Fruit fly (Drosophila melanogaster): ENCODE data around the gene arm.

Gene arm

DNA sequence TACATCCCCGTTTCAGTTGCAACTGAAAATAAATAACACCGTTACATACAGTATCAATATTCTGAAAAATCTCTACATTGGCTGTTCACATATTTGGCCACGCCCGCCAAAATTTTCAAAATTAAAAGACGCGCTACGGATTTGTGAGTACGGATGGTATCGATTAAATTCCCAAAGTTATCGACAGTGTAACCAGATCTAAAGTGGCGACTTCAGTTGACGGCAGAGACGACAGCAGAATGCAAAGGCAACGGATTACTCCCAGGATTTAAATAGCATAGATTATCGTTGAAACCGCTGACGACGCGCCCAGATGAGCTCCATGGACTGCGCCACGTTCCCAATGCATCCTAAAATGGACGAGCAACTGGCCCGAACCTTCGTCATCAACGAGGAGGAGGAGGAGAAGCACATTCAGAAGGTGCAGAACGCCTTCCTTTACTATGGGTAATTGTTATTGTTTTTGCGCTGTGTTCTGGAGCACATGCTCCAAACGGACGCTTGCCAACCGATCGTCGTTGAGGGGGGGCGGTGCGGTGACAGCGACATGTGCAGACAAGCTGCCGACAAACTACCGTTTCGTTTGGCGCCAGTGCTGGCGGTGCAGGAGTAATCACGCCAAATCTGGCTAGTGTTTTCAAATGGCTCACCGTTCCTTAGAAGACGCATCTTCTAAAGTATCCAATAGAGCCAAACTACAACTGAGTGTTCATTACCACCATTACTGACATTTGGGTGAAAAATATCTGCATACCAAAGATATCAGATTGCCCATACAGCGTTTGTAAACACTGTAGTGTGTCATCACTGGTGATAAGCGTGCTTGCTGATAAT, 27.2 kb upstream of the arm start, which contains the start of gene CG11596:
Gene CG11596 (plus strand): TSS at position 211 of the 834 bp plus-strand sequence.
- peak; percentile 78 for TF ChIP-seq ovo (GFP tag; optimal IDR thresholded peaks at IDR 0.05)
- TF ChIP-seq pad (GFP tag; optimal IDR thresholded peaks at IDR 0.05), result peak; percentile 52
- TF ChIP-seq cic (GFP tag; optimal IDR thresholded peaks at IDR 0.05), result no peak
- TF ChIP-seq cnc (optimal IDR thresholded peaks at IDR 0.05), result no peak
- peak; percentile 30 for TF ChIP-seq bab1 (GFP tag; optimal IDR thresholded peaks at IDR 0.05)
- peak; percentile 34 for TF ChIP-seq CG11617 (GFP tag; optimal IDR thresholded peaks at IDR 0.05)
- no peak for TF ChIP-seq CG5204 (GFP tag; optimal IDR thresholded peaks at IDR 0.05)
- peak; percentile 56 for TF ChIP-seq tj (GFP tag; optimal IDR thresholded peaks at IDR 0.05)
- TF ChIP-seq CG7101 (tag; optimal IDR thresholded peaks at IDR 0.05), result peak; percentile 18
- peak; percentile 97 for TF ChIP-seq Mnt (GFP tag; optimal IDR thresholded peaks at IDR 0.05)

DNA sequence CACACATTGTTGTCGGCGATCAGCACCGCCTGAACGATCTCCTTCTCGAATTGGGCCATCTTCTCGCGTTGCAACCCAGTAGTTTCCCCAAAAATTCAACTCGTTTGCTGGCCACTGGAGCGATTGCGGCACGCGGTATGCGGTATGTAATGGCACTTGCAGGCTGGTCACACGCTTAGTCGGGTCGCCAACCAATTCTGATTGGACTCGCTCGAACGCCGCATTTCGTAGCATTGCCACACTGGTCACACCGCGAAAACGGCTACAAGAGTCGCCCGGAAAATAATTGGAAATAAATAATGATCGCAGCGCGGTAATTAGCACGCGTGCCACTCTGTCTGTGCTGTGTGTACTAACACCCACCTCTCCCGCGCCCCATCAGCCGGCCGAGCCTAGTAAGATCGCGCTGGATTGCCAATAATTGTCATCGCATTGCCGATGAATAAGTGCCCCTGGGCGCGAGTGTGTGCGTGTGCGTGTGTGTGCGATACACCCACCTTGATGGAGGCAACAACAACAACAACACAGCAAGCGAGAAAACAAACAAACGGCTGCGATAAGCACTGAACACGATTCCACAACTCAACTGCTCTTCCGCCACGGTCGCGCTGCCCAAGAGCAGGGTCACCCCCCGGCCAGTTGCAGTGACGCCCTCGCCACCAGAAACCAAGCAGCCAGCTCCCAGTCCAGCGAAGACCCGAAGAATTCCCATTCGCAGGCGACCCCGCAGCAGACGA, 22.5 kb upstream of the arm start, which contains the start of the genes eIF2Bepsilon and Ocrl:
Gene eIF2Bepsilon (minus strand): TSS at position 110 of the 737 bp plus-strand sequence.
Gene Ocrl (plus strand): TSS at position 217 of the 737 bp plus-strand sequence.
- peak; percentile 25 for TF ChIP-seq CG1620 (GFP tag; optimal IDR thresholded peaks at IDR 0.05)
- TF ChIP-seq pad (GFP tag; optimal IDR thresholded peaks at IDR 0.05), result peak; percentile 13
- peak; percentile 66 for TF ChIP-seq Mnt (GFP tag; optimal IDR thresholded peaks at IDR 0.05)
- peak; percentile 38 for TF ChIP-seq cic (GFP tag; optimal IDR thresholded peaks at IDR 0.05)
- TF ChIP-seq Crg-1 (GFP tag; optimal IDR thresholded peaks at IDR 0.05), result no peak
- TF ChIP-seq CG7101 (tag; optimal IDR thresholded peaks at IDR 0.05), result peak; percentile 15
- peak; percentile 38 for TF ChIP-seq bab1 (GFP tag; optimal IDR thresholded peaks at IDR 0.05)
- no peak for TF ChIP-seq CG11617 (GFP tag; optimal IDR thresholded peaks at IDR 0.05)
- TF ChIP-seq CG14711 (tag; optimal IDR thresholded peaks at IDR 0.05), result peak; percentile 58

DNA sequence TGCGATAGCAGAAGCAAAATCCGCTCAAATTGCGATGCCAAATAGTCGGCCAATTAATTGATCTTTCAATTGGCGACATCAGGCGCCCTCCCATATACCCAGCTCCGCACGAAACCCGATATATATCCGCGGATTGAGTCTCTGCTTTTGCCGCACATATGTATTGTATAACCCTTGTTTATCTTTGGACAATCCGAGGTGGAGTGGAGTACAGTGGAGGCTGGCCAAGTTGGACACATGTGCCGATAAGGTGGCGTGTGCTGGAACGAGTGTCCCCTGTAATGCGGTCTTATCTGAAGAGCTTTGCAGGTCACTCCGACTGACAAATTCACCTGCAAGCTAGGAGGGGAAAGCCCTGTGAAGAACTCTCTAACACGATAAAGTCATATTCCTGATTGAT, 9.1 kb upstream of the arm start:
- TF ChIP-seq tj (GFP tag; optimal IDR thresholded peaks at IDR 0.05) (no peak), Crg-1 (GFP tag; optimal IDR thresholded peaks at IDR 0.05) (no peak), toe (GFP tag; optimal IDR thresholded peaks at IDR 0.05) (no peak), cic (GFP tag; optimal IDR thresholded peaks at IDR 0.05) (peak; percentile 20), ovo (GFP tag; optimal IDR thresholded peaks at IDR 0.05) (no peak), CG12768 (GFP tag; optimal IDR thresholded peaks at IDR 0.05) (no peak), CG5204 (GFP tag; optimal IDR thresholded peaks at IDR 0.05) (no peak), Hr96 (GFP tag; optimal IDR thresholded peaks at IDR 0.05) (no peak), bab1 (GFP tag; optimal IDR thresholded peaks at IDR 0.05) (no peak), kay (GFP tag; ENCODE audit: borderline replicate concordance) (no peak), Clk (GFP tag; optimal IDR thresholded peaks at IDR 0.05) (no peak), CG33017 (tag; optimal IDR thresholded peaks at IDR 0.05) (no peak), CG7045 (GFP tag; optimal IDR thresholded peaks at IDR 0.05) (no peak), CG14711 (tag; optimal IDR thresholded peaks at IDR 0.05) (no peak), CG11617 (GFP tag; optimal IDR thresholded peaks at IDR 0.05) (no peak), cnc (optimal IDR thresholded peaks at IDR 0.05) (no peak), CG1620 (GFP tag; optimal IDR thresholded peaks at IDR 0.05) (no peak), CG7101 (tag; optimal IDR thresholded peaks at IDR 0.05) (no peak), pad (GFP tag; optimal IDR thresholded peaks at IDR 0.05) (peak; percentile 23), Mnt (GFP tag; optimal IDR thresholded peaks at IDR 0.05) (peak; percentile 28)

DNA sequence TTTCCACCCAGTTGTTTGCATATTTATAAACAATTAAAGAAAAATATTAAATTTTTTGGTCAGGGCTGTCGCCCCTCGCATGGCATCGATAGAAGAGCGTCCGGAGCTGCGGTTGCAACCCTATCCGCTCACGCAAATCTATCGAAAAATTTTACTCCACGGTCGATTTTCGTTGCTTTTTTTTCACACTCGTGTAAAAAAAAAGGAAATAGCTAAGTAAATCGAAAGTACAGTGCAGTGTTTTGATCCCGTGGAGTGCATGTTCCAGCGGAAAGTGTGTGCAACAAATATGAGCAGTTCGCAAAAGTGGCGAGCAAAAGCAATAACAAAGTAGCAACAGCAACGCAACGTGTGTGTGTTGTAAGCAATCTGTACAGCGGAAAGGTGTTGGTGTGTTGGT, 8.3 kb upstream of the arm start, which contains the start of the genes Edem1 and Rbcn-3B:
Gene Edem1 (minus strand): TSS at position 71 of the 400 bp plus-strand sequence.
Gene Rbcn-3B (plus strand): TSS at position 164 of the 400 bp plus-strand sequence.
- peak; percentile 97 for TF ChIP-seq CG14711 (tag; optimal IDR thresholded peaks at IDR 0.05)
- TF ChIP-seq CG11617 (GFP tag; optimal IDR thresholded peaks at IDR 0.05), result no peak
- TF ChIP-seq Mnt (GFP tag; optimal IDR thresholded peaks at IDR 0.05), result peak; percentile 70
- TF ChIP-seq CG12768 (GFP tag; optimal IDR thresholded peaks at IDR 0.05), result peak; percentile 7
- peak; percentile 48 for TF ChIP-seq bab1 (GFP tag; optimal IDR thresholded peaks at IDR 0.05)

DNA sequence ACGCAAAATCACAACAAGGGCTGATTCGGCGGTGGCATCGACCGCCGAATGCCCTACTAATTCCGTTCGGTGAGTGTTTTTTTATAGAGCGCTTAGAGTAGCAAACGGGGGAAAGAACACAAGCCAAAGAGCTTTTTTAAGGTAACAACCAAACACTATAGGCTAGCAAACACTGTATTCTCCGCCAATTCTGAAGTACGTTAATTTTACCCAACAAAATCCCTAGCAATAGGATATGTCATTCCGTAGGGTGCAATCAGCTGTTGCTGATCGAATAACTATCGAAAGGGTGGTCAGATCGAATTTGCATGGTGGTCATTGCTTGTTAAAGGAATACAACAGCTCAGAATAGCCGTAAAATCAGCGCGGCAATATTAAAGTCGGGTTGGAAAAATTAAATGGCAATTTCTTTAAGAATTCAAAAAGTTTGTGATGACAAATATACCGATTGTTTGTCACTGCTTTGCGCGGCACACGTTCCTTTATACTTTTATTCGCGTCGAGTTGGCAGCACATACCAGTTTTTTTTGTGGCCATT, 7.3 kb upstream of the arm start, which contains the start of gene mip130:
Gene mip130 (plus strand): TSS at position 513 of the 538 bp plus-strand sequence.
- peak; percentile 50 for TF ChIP-seq CG1620 (GFP tag; optimal IDR thresholded peaks at IDR 0.05)
- TF ChIP-seq ovo (GFP tag; optimal IDR thresholded peaks at IDR 0.05), result peak; percentile 46
- no peak for TF ChIP-seq kay (GFP tag; ENCODE audit: borderline replicate concordance)
- peak; percentile 25 for TF ChIP-seq CG5204 (GFP tag; optimal IDR thresholded peaks at IDR 0.05)
- TF ChIP-seq pad (GFP tag; optimal IDR thresholded peaks at IDR 0.05), result peak; percentile 46
- TF ChIP-seq CG14711 (tag; optimal IDR thresholded peaks at IDR 0.05), result peak; percentile 70
- TF ChIP-seq cic (GFP tag; optimal IDR thresholded peaks at IDR 0.05), result no peak
- TF ChIP-seq CG7101 (tag; optimal IDR thresholded peaks at IDR 0.05), result peak; percentile 83
- peak; percentile 57 for TF ChIP-seq tj (GFP tag; optimal IDR thresholded peaks at IDR 0.05)
- peak; percentile 79 for TF ChIP-seq bab1 (GFP tag; optimal IDR thresholded peaks at IDR 0.05)
- peak; percentile 17 for TF ChIP-seq CG7045 (GFP tag; optimal IDR thresholded peaks at IDR 0.05)
- TF ChIP-seq Mnt (GFP tag; optimal IDR thresholded peaks at IDR 0.05), result peak; percentile 67
- TF ChIP-seq CG12768 (GFP tag; optimal IDR thresholded peaks at IDR 0.05), result peak; percentile 75
- TF ChIP-seq cnc (optimal IDR thresholded peaks at IDR 0.05), result no peak
- TF ChIP-seq toe (GFP tag; optimal IDR thresholded peaks at IDR 0.05), result peak; percentile 51
- TF ChIP-seq CG11617 (GFP tag; optimal IDR thresholded peaks at IDR 0.05), result peak; percentile 81
- peak; percentile 55 for TF ChIP-seq Crg-1 (GFP tag; optimal IDR thresholded peaks at IDR 0.05)
- TF ChIP-seq Clk (GFP tag; optimal IDR thresholded peaks at IDR 0.05), result no peak
- peak; percentile 78 for TF ChIP-seq Hr96 (GFP tag; optimal IDR thresholded peaks at IDR 0.05)
- TF ChIP-seq CG33017 (tag; optimal IDR thresholded peaks at IDR 0.05), result peak; percentile 42

All from whole organism, adult.